Fruit fly (Drosophila melanogaster): ENCODE results near the gene mRpS2.

DNA sequence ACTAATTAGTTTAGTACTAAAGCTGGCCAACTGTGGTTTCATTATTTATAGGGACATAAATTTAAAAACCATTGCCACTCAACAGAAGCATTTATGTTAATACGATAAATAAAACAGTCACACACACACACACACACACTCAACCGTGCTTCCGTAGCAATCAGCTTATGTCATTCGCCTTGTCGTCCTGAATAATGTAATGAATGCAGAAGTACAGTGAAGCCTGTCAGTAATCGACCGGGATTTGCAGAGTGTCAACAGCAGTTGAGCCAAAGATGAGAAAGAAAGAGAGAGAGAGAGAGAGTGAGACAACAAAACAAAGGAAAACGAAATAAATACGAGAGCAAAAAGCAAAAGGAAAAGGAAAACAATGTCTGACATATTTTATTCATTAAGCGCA, 18.2 kb upstream of the mRpS2 start:
- no peak for TF ChIP-seq CG5204 (GFP tag; optimal IDR thresholded peaks at IDR 0.05)
- TF ChIP-seq CG11617 (GFP tag; optimal IDR thresholded peaks at IDR 0.05) = no peak
- no peak for TF ChIP-seq CG7101 (tag; optimal IDR thresholded peaks at IDR 0.05)
- TF ChIP-seq toe (GFP tag; optimal IDR thresholded peaks at IDR 0.05) = no peak
- TF ChIP-seq pad (GFP tag; optimal IDR thresholded peaks at IDR 0.05) = no peak
- TF ChIP-seq CG12768 (GFP tag; optimal IDR thresholded peaks at IDR 0.05) = no peak
- TF ChIP-seq Mnt (GFP tag; optimal IDR thresholded peaks at IDR 0.05) = no peak
- no peak for TF ChIP-seq CG1620 (GFP tag; optimal IDR thresholded peaks at IDR 0.05)
- TF ChIP-seq Crg-1 (GFP tag; optimal IDR thresholded peaks at IDR 0.05) = no peak

All from whole organism, adult.